Worm (Caenorhabditis elegans): ENCODE results near the gene ins-15.

- TF ChIP-seq mls-2 (tag; optimal IDR thresholded peaks at IDR 0.05) (no peak), ceh-43 (GFP tag; optimal IDR thresholded peaks at IDR 0.05) (no peak), sem-2 (GFP tag; optimal IDR thresholded peaks at IDR 0.05) (no peak), ceh-83 (GFP tag; optimal IDR thresholded peaks at IDR 0.05) (no peak), nhr-76 (tag; optimal IDR thresholded peaks at IDR 0.05) (no peak), snpc-4 (tag; optimal IDR thresholded peaks at IDR 0.05) (no peak)
These were observed 45.8 kb downstream of the ins-15 start, which contains the start of gene C18H9.1 for ce11 chrII:6698784-6699183.

Measured in whole organism, mixed stage, embryonic.